Worm (Caenorhabditis elegans) whole organism, mixed stage, embryonic: ENCODE results near the gene F28A12.3.

ENCODE experiments used
- ces-1 ChIP-seq: fragments of 150-350 bp; optimal IDR thresholded peaks from 2 replicates; lab custom pipeline; 2014; ENCODE audit warnings: missing biosample characterization, missing genetic modification reagents, missing genetic modification characterization
- elt-1 ChIP-seq: sonication (generic microtip); optimal IDR thresholded peaks from 2 replicates; lab custom pipeline; 2017; ENCODE audit warnings: missing genetic modification characterization, mild to moderate bottlenecking, missing compliant biosample characterization, antibody characterized with exemption, moderate library complexity, borderline replicate concordance; ENCODE audit not compliant: insufficient read depth
- lsy-2 ChIP-seq: fragments of 150-350 bp; optimal IDR thresholded peaks from 2 replicates; lab custom pipeline; 2014; ENCODE audit warnings: missing biosample characterization, missing genetic modification characterization
- mep-1 ChIP-seq: fragments of 150-350 bp; optimal IDR thresholded peaks from 2 replicates; lab custom pipeline; 2017; ENCODE audit warnings: missing biosample characterization, missing genetic modification reagents, missing genetic modification characterization, inconsistent platforms
- zip-8 ChIP-seq: fragments of 150-350 bp; optimal IDR thresholded peaks from 2 replicates; lab custom pipeline; 2014; ENCODE audit warnings: missing biosample characterization, missing genetic modification characterization
- ztf-11 ChIP-seq: fragments of 150-350 bp; optimal IDR thresholded peaks from 2 replicates; lab custom pipeline; 2014; ENCODE audit warnings: missing biosample characterization, missing genetic modification characterization

- TF ChIP-seq ztf-11 (tag; lab: Kevin White, UChicago) (no peak), mep-1 (tag; lab: Kevin White, UChicago) (peak; percentile 92), lsy-2 (tag; lab: Kevin White, UChicago) (peak; percentile 83), zip-8 (peak; percentile 25), elt-1 (tag; lab: Kevin White, UChicago) (peak; percentile 25), ces-1 (GFP tag; lab: Kevin White, UChicago) (peak; percentile 87)
These were observed 35.0 kb downstream of the F28A12.3 start, which contains the start of gene vps-60 for ce11 chrV:8606099-8606696.
